Worm (Caenorhabditis elegans) whole organism, dauer: Measurements from ENCODE around the gene grl-8.

Source experiments
- unc-62 ChIP-seq: sonication (generic microtip); optimal IDR thresholded peaks from 2 replicates; lab custom pipeline; 2017; ENCODE audit warnings: missing biosample characterization, missing genetic modification reagents, missing genetic modification characterization

Gene grl-8

ce11 chrV:6736877-6737276 is 4.0 kb upstream of the grl-8 start:
- no peak for TF ChIP-seq unc-62 (GFP tag; lab: Kevin White, UChicago)

DNA sequence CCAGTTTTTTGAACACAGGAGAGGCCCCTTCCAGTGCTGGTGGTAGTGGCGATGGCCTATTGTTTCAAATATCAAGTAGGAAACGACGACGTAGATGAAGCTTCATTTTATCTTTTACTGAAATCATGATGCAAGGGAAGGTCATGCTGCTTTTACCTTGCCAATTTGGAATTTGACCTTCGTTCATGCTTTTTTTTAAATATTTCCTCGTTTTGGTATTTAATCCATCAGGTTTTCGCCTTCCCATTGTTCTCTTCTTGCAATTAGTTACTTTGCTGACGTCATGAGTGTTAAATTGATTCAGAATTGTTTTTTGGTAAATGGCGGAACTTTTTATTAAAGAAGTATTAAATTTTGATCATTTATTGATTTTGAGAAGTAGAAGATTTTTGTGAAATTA is 3.2 kb upstream of the grl-8 start:
- TF ChIP-seq unc-62 (GFP tag; lab: Kevin White, UChicago) = no peak

- TF ChIP-seq unc-62 (GFP tag; lab: Kevin White, UChicago) = no peak
Observed at ce11 chrV:6731594-6731993, 1.3 kb downstream of the grl-8 start, which contains the start of gene grl-9. grl-9 (minus strand) TSS chrV:6731694.

- TF ChIP-seq unc-62 (GFP tag; lab: Kevin White, UChicago) = no peak
Observed at ce11 chrV:6727222-6727621, 5.7 kb downstream of the grl-8 start, which contains the start of gene ZC487.1. ZC487.1 (plus strand) TSS chrV:6727522.

- TF ChIP-seq unc-62 (GFP tag; lab: Kevin White, UChicago) = no peak
Observed at ce11 chrV:6726279-6726678, 6.6 kb downstream of the grl-8 start.

DNA sequence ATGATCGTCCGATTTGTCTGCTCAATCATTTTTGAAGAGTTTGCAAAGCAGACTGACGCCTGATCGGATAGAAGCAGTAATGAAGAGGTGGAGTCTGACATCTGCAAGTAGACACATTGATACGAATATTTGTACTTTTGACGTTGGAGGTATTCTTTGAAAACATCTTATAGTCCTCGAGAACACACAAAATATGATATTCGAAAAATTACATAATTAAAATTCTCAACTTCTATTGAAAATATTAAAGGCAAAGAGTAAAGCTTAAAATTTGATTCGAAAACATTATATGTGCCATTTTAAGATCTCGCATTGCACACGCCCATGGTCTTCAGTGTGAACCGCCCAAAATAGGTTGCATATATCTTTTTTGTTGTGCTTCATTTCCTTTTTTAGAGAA is 10.5 kb downstream of the grl-8 start, which contains the start of gene ZC487.2:
TSS of gene ZC487.2 (minus strand) at position 101 of the 400 bp plus-strand sequence.
- TF ChIP-seq unc-62 (GFP tag; lab: Kevin White, UChicago) = no peak

DNA sequence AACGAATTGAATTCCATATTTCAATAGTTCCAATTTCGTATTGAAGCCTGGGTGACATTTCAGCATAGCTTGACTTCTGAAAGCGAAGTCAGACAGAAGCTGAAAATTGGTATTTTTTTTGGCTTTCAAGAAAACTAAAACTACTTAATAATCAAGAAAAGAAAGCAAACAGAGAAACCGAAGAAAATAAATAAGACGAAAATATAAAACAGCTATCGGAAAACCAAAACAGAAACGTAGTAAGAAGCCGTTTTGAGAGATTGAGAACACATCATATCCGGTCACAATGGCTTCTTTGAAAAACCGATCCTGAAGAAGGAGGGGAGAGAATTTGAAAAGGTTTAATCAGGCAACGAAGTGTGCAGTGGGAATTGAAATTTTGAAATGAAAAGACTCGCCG is 14.7 kb downstream of the grl-8 start, which contains the start of gene srg-30:
TSS of gene srg-30 (minus strand) at position 101 of the 400 bp plus-strand sequence.
- TF ChIP-seq unc-62 (GFP tag; lab: Kevin White, UChicago) = no peak

DNA sequence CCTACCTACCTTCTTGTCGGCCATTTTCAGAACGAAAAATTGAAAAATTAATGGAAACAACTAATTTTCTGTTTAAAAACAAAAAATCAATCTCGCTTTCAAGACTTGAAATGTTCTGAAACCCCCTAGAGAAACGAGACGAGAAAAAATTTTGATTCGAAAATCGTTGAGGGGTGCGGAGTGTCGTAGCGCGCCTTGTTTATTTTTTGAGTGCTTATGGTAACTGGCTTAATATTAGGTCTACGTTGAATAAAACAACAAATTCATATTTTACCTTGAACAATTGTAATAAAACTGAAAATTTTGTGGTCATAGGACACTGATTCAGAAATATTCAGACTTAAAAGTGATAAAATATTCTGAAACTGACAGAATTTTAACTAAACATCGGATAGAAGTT is 22.4 kb downstream of the grl-8 start, which contains the start of gene sna-1:
TSS of gene sna-1 (minus strand) at position 218 of the 400 bp plus-strand sequence.
- no peak for TF ChIP-seq unc-62 (GFP tag; lab: Kevin White, UChicago)

DNA sequence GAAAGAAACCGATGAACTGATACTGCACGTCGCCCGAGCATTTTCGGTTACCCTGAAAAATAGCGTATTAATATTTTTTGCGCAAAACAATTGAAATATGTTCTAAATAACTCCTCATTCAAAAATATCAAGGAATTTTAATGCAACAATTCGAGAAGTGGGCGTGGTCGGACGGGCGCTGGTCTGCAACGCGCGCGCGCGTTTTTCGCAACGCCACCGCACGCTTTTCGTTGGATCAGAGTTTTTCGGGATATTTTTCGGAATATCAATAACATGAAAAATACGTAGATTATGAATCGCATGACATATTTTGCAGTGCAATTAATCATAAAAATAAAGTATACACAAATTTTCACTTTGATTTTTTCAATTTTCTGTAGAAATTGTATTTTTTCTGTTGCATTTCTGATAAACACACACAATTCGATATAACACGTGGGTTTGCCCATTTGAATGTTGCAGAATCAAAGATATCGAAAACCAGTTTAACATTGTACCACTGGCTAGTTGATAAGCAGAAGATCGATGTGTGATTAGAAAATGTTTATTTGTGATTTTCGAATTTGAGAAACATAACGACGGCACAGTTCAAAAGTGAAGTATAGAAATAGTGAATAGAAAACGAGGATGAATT is 23.7 kb downstream of the grl-8 start, which contains the start of gene dlst-1:
TSS of gene dlst-1 (minus strand) at position 52 of the 634 bp plus-strand sequence.
- TF ChIP-seq unc-62 (GFP tag; lab: Kevin White, UChicago) = no peak

DNA sequence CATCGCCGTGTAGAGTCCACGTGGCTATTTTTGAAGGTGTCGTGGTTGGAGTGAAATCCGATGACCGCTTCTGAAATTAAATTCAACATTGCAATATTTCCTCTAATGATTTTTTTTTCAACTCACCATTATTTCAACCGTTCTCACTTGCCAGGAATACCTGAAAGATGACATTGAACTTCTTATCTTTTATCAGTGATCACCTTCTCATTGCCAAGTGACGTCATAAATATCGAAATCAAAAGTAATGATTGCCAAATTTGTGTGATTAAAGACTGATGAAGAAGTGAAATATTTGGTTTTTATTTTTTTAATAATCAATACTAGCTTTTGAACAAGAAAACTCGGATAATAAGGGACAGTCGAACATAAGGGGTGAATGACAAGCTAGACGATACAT is 26.1 kb downstream of the grl-8 start, which contains the start of gene W02F12.4:
TSS of gene W02F12.4 (minus strand) at position 164 of the 400 bp plus-strand sequence.
- no peak for TF ChIP-seq unc-62 (GFP tag; lab: Kevin White, UChicago)

DNA sequence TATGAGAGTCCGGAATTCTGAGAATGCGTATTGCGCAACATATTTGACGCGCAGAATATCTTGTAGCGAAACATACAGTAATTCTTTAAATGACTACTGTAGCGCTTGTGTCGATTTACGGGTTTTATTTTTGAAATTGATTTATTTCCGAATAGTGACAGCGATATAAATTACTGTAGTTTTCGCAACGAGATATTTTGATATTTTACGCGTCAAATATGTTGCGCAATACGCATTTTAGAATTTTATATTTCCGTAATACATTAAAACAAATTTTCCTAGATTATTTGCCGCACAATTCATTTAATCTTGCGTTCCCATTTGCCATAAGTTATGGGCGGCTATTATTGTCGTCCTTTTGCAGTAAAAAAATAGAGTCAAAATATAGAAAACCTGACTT is 27.5 kb downstream of the grl-8 start:
- TF ChIP-seq unc-62 (GFP tag; lab: Kevin White, UChicago) = no peak

DNA sequence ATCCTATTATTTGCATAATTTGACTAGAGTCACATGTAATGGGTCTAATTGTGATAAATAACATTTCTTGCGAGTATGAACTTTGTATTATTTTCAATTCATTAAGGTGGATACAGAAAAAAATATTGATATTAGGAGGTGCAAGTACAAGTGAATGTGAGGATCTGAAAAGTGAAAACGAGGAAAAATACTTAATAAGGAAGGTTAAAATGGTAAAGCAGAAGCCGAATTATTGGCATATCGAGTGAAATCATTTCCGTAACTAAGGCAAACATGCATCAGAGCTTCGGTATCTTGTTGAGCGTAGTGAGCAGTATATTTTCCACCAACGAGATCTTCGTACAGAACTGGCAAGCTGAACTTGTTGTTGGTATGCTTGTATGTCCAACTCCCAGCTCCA is 28.4 kb downstream of the grl-8 start:
- TF ChIP-seq unc-62 (GFP tag; lab: Kevin White, UChicago) = no peak

DNA sequence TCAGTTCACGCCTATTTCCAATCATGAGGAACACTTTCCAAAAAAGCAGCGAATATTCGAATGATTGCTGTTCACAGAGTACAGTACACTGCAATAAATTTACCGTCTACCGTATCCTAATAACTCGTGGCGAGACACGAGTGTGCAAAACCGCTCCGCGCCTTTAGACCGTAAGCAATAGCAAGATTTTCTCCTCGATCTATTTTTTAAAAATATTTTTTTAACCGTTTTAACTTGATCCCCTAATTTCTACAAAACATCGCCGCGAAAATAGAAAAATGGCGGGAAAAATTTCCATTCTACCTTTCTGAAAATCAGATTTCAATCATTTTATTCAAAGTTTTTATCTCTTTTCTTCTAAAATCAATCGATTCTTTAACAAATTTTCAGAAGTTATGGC is 30.2 kb downstream of the grl-8 start, which contains the start of gene era-1:
TSS of gene era-1 (plus strand) at position 366 of the 400 bp plus-strand sequence.
- TF ChIP-seq unc-62 (GFP tag; lab: Kevin White, UChicago) = no peak

- no peak for TF ChIP-seq unc-62 (GFP tag; lab: Kevin White, UChicago)
Observed at ce11 chrV:6699833-6700232, 33.1 kb downstream of the grl-8 start.

ce11 chrV:6699021-6699420 is 33.9 kb downstream of the grl-8 start:
- no peak for TF ChIP-seq unc-62 (GFP tag; lab: Kevin White, UChicago)

- no peak for TF ChIP-seq unc-62 (GFP tag; lab: Kevin White, UChicago)
Observed at ce11 chrV:6697552-6697951, 35.3 kb downstream of the grl-8 start, which contains the start of gene W02F12.2. W02F12.2 (minus strand) TSS chrV:6697652.

DNA sequence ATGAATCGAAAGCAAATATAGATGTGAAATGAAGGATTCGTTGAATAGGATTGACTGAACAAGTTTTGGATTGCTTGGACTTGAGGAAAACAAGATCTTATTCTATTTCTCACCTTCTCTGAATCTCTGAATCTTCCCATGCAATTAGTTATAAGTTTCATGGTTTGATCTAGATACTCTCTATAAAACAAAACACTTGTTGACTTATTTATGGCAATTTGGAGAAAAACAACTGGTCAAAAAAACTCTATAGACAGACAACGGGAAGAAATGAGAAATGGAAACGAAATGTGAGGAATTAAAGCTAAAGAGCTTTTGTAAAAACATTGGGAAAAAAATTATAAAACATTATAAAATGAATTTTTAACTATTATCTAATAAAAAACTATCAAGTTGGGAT is 38.2 kb downstream of the grl-8 start, which contains the start of gene W02F12.8:
TSS of gene W02F12.8 (minus strand) at position 101 of the 400 bp plus-strand sequence.
- no peak for TF ChIP-seq unc-62 (GFP tag; lab: Kevin White, UChicago)
